Worm (Caenorhabditis elegans): ENCODE results near the gene K01A2.10.

ce11 chrII:337233-337832 lies 14.4 kb upstream of the K01A2.10 start, which contains the start of gene cpn-2:
- no peak for TF ChIP-seq bed-2 (GFP tag; IDR thresholded peaks at IDR 0.05)
- no peak for TF ChIP-seq hmg-1.2 (GFP tag; IDR thresholded peaks at IDR 0.05)
- TF ChIP-seq F57A8.1 (GFP tag; optimal IDR thresholded peaks at IDR 0.05): no peak
- no peak for TF ChIP-seq F23B12.7 (tag; optimal IDR thresholded peaks at IDR 0.05; ENCODE audit: insufficient read depth)
